Worm (Caenorhabditis elegans) whole organism, young adult: ENCODE data around the gene Y51H4A.24.
A peak's percentile ranks its signal among the peaks of the same experiment; 100 is the strongest.

Source experiments
- B0019.2 ChIP-seq: fragments of 200-800 bp; sonication (Bioruptor generic); conservative IDR thresholded peaks from 2 replicates; pipeline ENCODE4 v1.3.6; 2022; ENCODE audit warnings: missing genetic modification reagents, missing genetic modification characterization, missing compliant biosample characterization
- B0261.1 ChIP-seq: sonication (generic microtip); optimal IDR thresholded peaks from 2 replicates; lab custom pipeline; 2016; ENCODE audit warnings: mild to moderate bottlenecking, missing genetic modification characterization, moderate library complexity, missing compliant biosample characterization
- C17E4.6 ChIP-seq: fragments of 200-800 bp; sonication (Bioruptor generic); IDR thresholded peaks from 2 replicates; pipeline ENCODE4 v1.3.6; 2022; ENCODE audit warnings: missing genetic modification reagents, missing genetic modification characterization, missing compliant biosample characterization
- F23B12.7 ChIP-seq: sonication (generic microtip); optimal IDR thresholded peaks from 2 replicates; lab custom pipeline; 2017; ENCODE audit warnings: missing genetic modification characterization, mild to moderate bottlenecking, missing compliant biosample characterization, antibody characterized with exemption, moderate library complexity; ENCODE audit not compliant: insufficient read depth
- F39B2.1 ChIP-seq: fragments of 200-800 bp; sonication (Bioruptor generic); IDR thresholded peaks from 2 replicates; pipeline ENCODE4 v1.3.6; 2022; ENCODE audit warnings: missing genetic modification reagents, missing genetic modification characterization, missing compliant biosample characterization
- F55B11.4 ChIP-seq: sonication (generic microtip); optimal IDR thresholded peaks from 2 replicates; lab custom pipeline; 2016; ENCODE audit warnings: missing compliant biosample characterization, missing genetic modification characterization, borderline replicate concordance; ENCODE audit not compliant: insufficient read depth
- F57C9.4 ChIP-seq: sonication (generic microtip); optimal IDR thresholded peaks from 2 replicates; lab custom pipeline; 2017; ENCODE audit warnings: mild to moderate bottlenecking, missing genetic modification characterization, missing compliant biosample characterization
- K12H6.12 ChIP-seq: fragments of 200-800 bp; sonication (Bioruptor generic); optimal IDR thresholded peaks from 2 replicates; lab custom pipeline; 2018; ENCODE audit warnings: mild to moderate bottlenecking, missing genetic modification characterization, missing compliant biosample characterization
- T26A5.8 ChIP-seq: sonication (generic microtip); optimal IDR thresholded peaks from 2 replicates; lab custom pipeline; 2016; ENCODE audit warnings: missing genetic modification characterization, missing compliant biosample characterization
- ZK185.1 ChIP-seq: sonication (generic microtip); optimal IDR thresholded peaks from 2 replicates; lab custom pipeline; 2016; ENCODE audit warnings: mild to moderate bottlenecking, missing genetic modification characterization, missing compliant biosample characterization; ENCODE audit not compliant: poor library complexity, severe bottlenecking
- ama-1 ChIP-seq, 3 experiments: fragments of 150-350 bp in 1 of 3; sonication (generic microtip) in 2 of 3; optimal IDR thresholded peaks; 2 replicates each; lab custom pipeline; 2014 to 2018; ENCODE audit warnings: missing biosample characterization in 2 of 3, missing genetic modification characterization in 2 of 3, missing genetic modification reagents in 2 of 3
- aptf-2 ChIP-seq: fragments of 200-800 bp; sonication (Bioruptor generic); conservative IDR thresholded peaks from 2 replicates; pipeline ENCODE4 v1.3.6; 2022; ENCODE audit warnings: missing genetic modification reagents, missing genetic modification characterization, missing compliant biosample characterization
- aptf-3 ChIP-seq: fragments of 200-800 bp; sonication (Bioruptor generic); IDR thresholded peaks from 2 replicates; pipeline ENCODE4 v1.3.6; 2022; ENCODE audit warnings: missing genetic modification characterization, missing compliant biosample characterization
- atf-7 ChIP-seq: sonication (generic microtip); optimal IDR thresholded peaks from 2 replicates; lab custom pipeline; 2017; ENCODE audit warnings: mild to moderate bottlenecking, missing genetic modification characterization, missing compliant biosample characterization
- athp-1 ChIP-seq: sonication (generic microtip); optimal IDR thresholded peaks from 2 replicates; lab custom pipeline; 2017; ENCODE audit warnings: mild to moderate bottlenecking, missing genetic modification characterization, missing compliant biosample characterization
- attf-5 ChIP-seq: fragments of 200-800 bp; sonication (Bioruptor generic); optimal IDR thresholded peaks from 2 replicates; lab custom pipeline; 2018; ENCODE audit warnings: mild to moderate bottlenecking, missing genetic modification characterization, missing compliant biosample characterization
- attf-6 ChIP-seq: fragments of 200-800 bp; sonication (Bioruptor generic); IDR thresholded peaks from 2 replicates; pipeline ENCODE4 v1.3.6; 2022; ENCODE audit warnings: missing genetic modification reagents, missing genetic modification characterization, missing compliant biosample characterization
- bed-1 ChIP-seq: fragments of 200-800 bp; sonication (Bioruptor generic); IDR thresholded peaks from 2 replicates; pipeline ENCODE4 v1.3.6; 2022; ENCODE audit warnings: missing genetic modification reagents, missing genetic modification characterization, missing compliant biosample characterization
- bed-2 ChIP-seq: fragments of 200-800 bp; sonication (Bioruptor generic); IDR thresholded peaks from 2 replicates; pipeline ENCODE4 v1.3.6; 2022; ENCODE audit warnings: missing genetic modification reagents, missing genetic modification characterization, missing compliant biosample characterization
- cebp-1 ChIP-seq, 2 experiments: fragments of 200-800 bp in 1 of 2; sonication (Bioruptor generic) in 1 of 2; sonication (generic microtip) in 1 of 2; IDR thresholded peaks in 1 of 2; optimal IDR thresholded peaks in 1 of 2; 2 replicates each; pipeline versions ENCODE4 v1.3.6 to Lab custom; 2017 to 2022; ENCODE audit warnings: missing compliant biosample characterization in 2 of 2, missing genetic modification characterization in 2 of 2, mild to moderate bottlenecking in 1 of 2, missing genetic modification reagents in 1 of 2, moderate library complexity in 1 of 2
- ceh-100 ChIP-seq: fragments of 200-800 bp; sonication (Bioruptor generic); IDR thresholded peaks from 2 replicates; pipeline ENCODE4 v1.3.6; 2022; ENCODE audit warnings: missing genetic modification reagents, missing genetic modification characterization, missing compliant biosample characterization
- ceh-58 ChIP-seq: fragments of 200-800 bp; sonication (Bioruptor generic); IDR thresholded peaks from 2 replicates; pipeline ENCODE4 v1.3.6; 2022; ENCODE audit warnings: missing genetic modification characterization, missing compliant biosample characterization
- ceh-91 ChIP-seq: fragments of 200-800 bp; sonication (Bioruptor generic); IDR thresholded peaks from 2 replicates; pipeline ENCODE4 v1.3.6; 2022; ENCODE audit warnings: missing genetic modification reagents, missing genetic modification characterization, missing compliant biosample characterization
- egl-44 ChIP-seq: fragments of 200-800 bp; sonication (Bioruptor generic); IDR thresholded peaks from 2 replicates; pipeline ENCODE4 v1.3.6; 2022; ENCODE audit warnings: missing genetic modification reagents, missing genetic modification characterization, missing compliant biosample characterization
- egrh-3 ChIP-seq: fragments of 200-800 bp; sonication (Bioruptor generic); IDR thresholded peaks from 2 replicates; pipeline ENCODE4 v1.3.6; 2022; ENCODE audit warnings: missing genetic modification reagents, missing genetic modification characterization, missing compliant biosample characterization
- ets-4 ChIP-seq: fragments of 200-800 bp; sonication (Bioruptor generic); optimal IDR thresholded peaks from 2 replicates; lab custom pipeline; 2018; ENCODE audit warnings: mild to moderate bottlenecking, missing genetic modification characterization, missing compliant biosample characterization
- fkh-3 ChIP-seq: sonication (generic microtip); optimal IDR thresholded peaks from 2 replicates; lab custom pipeline; 2016; ENCODE audit warnings: mild to moderate bottlenecking, missing genetic modification characterization, missing compliant biosample characterization
- hmg-20 ChIP-seq: fragments of 200-800 bp; sonication (Bioruptor generic); IDR thresholded peaks from 2 replicates; pipeline ENCODE4 v1.3.6; 2022; ENCODE audit warnings: missing genetic modification reagents, missing genetic modification characterization, missing compliant biosample characterization
- let-526 ChIP-seq: fragments of 200-800 bp; sonication (Bioruptor generic); IDR thresholded peaks from 2 replicates; pipeline ENCODE4 v1.3.6; 2022; ENCODE audit warnings: missing genetic modification reagents, missing genetic modification characterization, missing compliant biosample characterization
- lin-26 ChIP-seq: fragments of 200-800 bp; sonication (Bioruptor generic); IDR thresholded peaks from 2 replicates; pipeline ENCODE4 v1.3.6; 2022; ENCODE audit warnings: missing genetic modification reagents, missing genetic modification characterization, missing compliant biosample characterization
- lsy-27 ChIP-seq: sonication (generic microtip); optimal IDR thresholded peaks from 2 replicates; lab custom pipeline; 2017; ENCODE audit warnings: missing genetic modification characterization, mild to moderate bottlenecking, missing compliant biosample characterization, antibody characterized with exemption, missing genotype, borderline replicate concordance; ENCODE audit not compliant: insufficient read depth
- madf-3 ChIP-seq: fragments of 200-800 bp; sonication (Bioruptor generic); IDR thresholded peaks from 2 replicates; pipeline ENCODE4 v1.3.6; 2022; ENCODE audit warnings: missing genetic modification reagents, missing genetic modification characterization, missing compliant biosample characterization
- madf-6 ChIP-seq: fragments of 200-800 bp; sonication (Bioruptor generic); IDR thresholded peaks from 2 replicates; pipeline ENCODE4 v1.3.6; 2022; ENCODE audit warnings: missing genetic modification reagents, missing genetic modification characterization, missing compliant biosample characterization
- mel-28 ChIP-seq: sonication (generic microtip); optimal IDR thresholded peaks from 2 replicates; lab custom pipeline; 2016; ENCODE audit warnings: borderline replicate concordance, mild to moderate bottlenecking, missing genetic modification characterization, missing compliant biosample characterization
- nfyb-1 ChIP-seq: fragments of 200-800 bp; sonication (Bioruptor generic); IDR thresholded peaks from 2 replicates; pipeline ENCODE4 v1.3.6; 2022; ENCODE audit warnings: missing genetic modification reagents, missing genetic modification characterization, missing compliant biosample characterization
- nhr-179 ChIP-seq: sonication (generic microtip); optimal IDR thresholded peaks from 2 replicates; lab custom pipeline; 2016; ENCODE audit warnings: mild to moderate bottlenecking, missing genetic modification characterization, missing compliant biosample characterization
- repo-1 ChIP-seq: sonication (generic microtip); optimal IDR thresholded peaks from 2 replicates; lab custom pipeline; 2017; ENCODE audit warnings: mild to moderate bottlenecking, missing genetic modification characterization, missing compliant biosample characterization
- snpc-3.4 ChIP-seq: sonication (generic microtip); optimal IDR thresholded peaks from 2 replicates; lab custom pipeline; 2017; ENCODE audit warnings: missing genetic modification characterization, mild to moderate bottlenecking, missing compliant biosample characterization, antibody characterized with exemption, moderate library complexity, missing genotype, missing genetic modification reagents
- snpc-4 ChIP-seq, 5 experiments: fragments of 150-350 bp in 1 of 5; sonication (generic microtip) in 4 of 5; optimal IDR thresholded peaks; 2 replicates each; lab custom pipeline; 2014 to 2018; ENCODE audit warnings: missing genetic modification characterization in 5 of 5, missing biosample characterization in 3 of 5, antibody characterized with exemption in 2 of 5, mild to moderate bottlenecking in 2 of 5, missing compliant biosample characterization in 2 of 5, missing genotype in 2 of 5, moderate library complexity in 2 of 5, missing genetic modification reagents in 1 of 5
- somi-1 ChIP-seq: fragments of 200-800 bp; sonication (Bioruptor generic); optimal IDR thresholded peaks from 2 replicates; lab custom pipeline; 2018; ENCODE audit warnings: mild to moderate bottlenecking, missing genetic modification characterization, missing compliant biosample characterization
- tbp1 ChIP-seq: fragments of 200-800 bp; sonication (Bioruptor generic); optimal IDR thresholded peaks from 2 replicates; lab custom pipeline; 2018; ENCODE audit warnings: mild to moderate bottlenecking, missing genetic modification characterization, missing compliant biosample characterization
- unc-130 ChIP-seq: sonication (generic microtip); optimal IDR thresholded peaks from 2 replicates; lab custom pipeline; 2016; ENCODE audit warnings: missing genetic modification reagents, missing genetic modification characterization, missing compliant biosample characterization
- unc-62 ChIP-seq: fragments of 150-350 bp; optimal IDR thresholded peaks from 2 replicates; lab custom pipeline; 2014; ENCODE audit warnings: missing biosample characterization, missing genetic modification reagents, missing genetic modification characterization
- xnd-1 ChIP-seq: sonication (generic microtip); optimal IDR thresholded peaks from 2 replicates; lab custom pipeline; 2016; ENCODE audit warnings: missing genotype, missing genetic modification reagents, missing genetic modification characterization, missing compliant biosample characterization
- ztf-18 ChIP-seq: sonication (generic microtip); optimal IDR thresholded peaks from 2 replicates; lab custom pipeline; 2016; ENCODE audit warnings: missing genotype, mild to moderate bottlenecking, missing genetic modification characterization, missing compliant biosample characterization
- ztf-26 ChIP-seq: sonication (generic microtip); optimal IDR thresholded peaks from 2 replicates; lab custom pipeline; 2017; ENCODE audit warnings: missing genetic modification characterization, missing compliant biosample characterization
- ztf-28 ChIP-seq: fragments of 200-800 bp; sonication (Bioruptor generic); IDR thresholded peaks from 2 replicates; pipeline ENCODE4 v1.3.6; 2022; ENCODE audit warnings: missing genetic modification reagents, missing genetic modification characterization, missing compliant biosample characterization

Y51H4A.24 gene

DNA sequence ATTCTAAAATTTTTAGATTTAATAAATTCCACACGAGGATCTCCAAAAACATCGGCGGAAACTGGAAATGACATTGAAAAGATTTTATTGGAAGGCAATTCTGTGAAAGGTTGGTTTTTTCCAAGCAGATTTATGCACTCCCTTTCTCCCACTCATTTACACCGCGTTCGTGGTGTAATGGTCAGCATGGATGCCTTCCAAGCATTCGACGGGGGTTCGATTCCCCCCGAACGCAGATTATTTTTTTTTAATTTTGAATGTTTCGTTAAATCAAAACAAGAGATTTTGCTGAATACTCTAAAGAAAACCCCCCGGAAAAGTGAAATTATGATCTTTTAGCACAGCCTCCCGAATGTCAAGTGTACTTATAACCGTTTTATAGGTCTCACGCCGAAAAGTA, 35.3 kb upstream of the Y51H4A.24 start (continued):
- peak; percentile 93 for TF ChIP-seq F23B12.7
- TF ChIP-seq repo-1 (tag; lab: Kevin White, UChicago): peak; percentile 50
- no peak for TF ChIP-seq F57C9.4 (tag; lab: Kevin White, UChicago)
- peak; percentile 92 for TF ChIP-seq B0261.1 (tag; lab: Kevin White, UChicago)
- peak; percentile 9 for TF ChIP-seq fkh-3 (tag; lab: Kevin White, UChicago)
- TF ChIP-seq lin-26 (GFP tag; lab: Robert Waterston, UW): peak; percentile 83
- TF ChIP-seq nhr-179 (tag; lab: Kevin White, UChicago): peak; percentile 6
- TF ChIP-seq bed-2: no peak
- TF ChIP-seq unc-62 (GFP tag; lab: Kevin White, UChicago): no peak
- TF ChIP-seq ceh-91 (GFP tag; lab: Robert Waterston, UW): no peak
- TF ChIP-seq egl-44 (GFP tag; lab: Robert Waterston, UW): no peak
- TF ChIP-seq ZK185.1 (tag; lab: Kevin White, UChicago): no peak
- no peak for TF ChIP-seq ceh-100 (GFP tag; lab: Robert Waterston, UW)
- peak; percentile 96 for TF ChIP-seq attf-6 (GFP tag; lab: Robert Waterston, UW)
- TF ChIP-seq ztf-18: peak; percentile 51
- no peak for TF ChIP-seq cebp-1 (GFP tag; IDR thresholded peaks at IDR 0.05; lab: Robert Waterston, UW)
- no peak for TF ChIP-seq cebp-1 (tag; optimal IDR thresholded peaks at IDR 0.05; lab: Kevin White, UChicago)
- TF ChIP-seq B0019.2: no peak
- TF ChIP-seq lsy-27 (tag; lab: Kevin White, UChicago): no peak
- no peak for TF ChIP-seq F39B2.1
- no peak for TF ChIP-seq let-526 (GFP tag; lab: Robert Waterston, UW)
- no peak for TF ChIP-seq F55B11.4 (tag; lab: Kevin White, UChicago)
- no peak for TF ChIP-seq xnd-1 (tag; lab: Kevin White, UChicago)
- no peak for TF ChIP-seq madf-6 (GFP tag; lab: Robert Waterston, UW)
- TF ChIP-seq tbp1 (GFP tag; lab: Kevin White, UChicago): peak; percentile 99
- TF ChIP-seq hmg-20 (GFP tag; lab: Robert Waterston, UW): no peak
- no peak for TF ChIP-seq ztf-28 (GFP tag; lab: Robert Waterston, UW)
- TF ChIP-seq aptf-2 (GFP tag; lab: Robert Waterston, UW): no peak
- TF ChIP-seq ztf-26 (tag; lab: Kevin White, UChicago): no peak
- TF ChIP-seq T26A5.8: no peak
- TF ChIP-seq bed-1: no peak
- no peak for TF ChIP-seq mel-28 (tag; lab: Kevin White, UChicago)
- peak; percentile 30 for TF ChIP-seq attf-5 (GFP tag; lab: Kevin White, UChicago)
- TF ChIP-seq ceh-58 (GFP tag; lab: Robert Waterston, UW): no peak
- TF ChIP-seq somi-1 (GFP tag; lab: Kevin White, UChicago): peak; percentile 16
- peak; percentile 17 for TF ChIP-seq athp-1 (tag; lab: Kevin White, UChicago)
- TF ChIP-seq atf-7 (tag; lab: Kevin White, UChicago): no peak
- TF ChIP-seq C17E4.6 (GFP tag; lab: Robert Waterston, UW): no peak
- no peak for TF ChIP-seq ets-4
- TF ChIP-seq madf-3 (GFP tag; lab: Robert Waterston, UW): 0 out of 2 replicates have a peak, but pooled peaks have one; percentile 26
- TF ChIP-seq egrh-3: no peak; the same call in 1 of the 2 replicates
- peak; percentile 87 for TF ChIP-seq snpc-3.4 (tag; lab: Kevin White, UChicago)
- TF ChIP-seq unc-130 (GFP tag; lab: Kevin White, UChicago): no peak
- TF ChIP-seq aptf-3 (GFP tag; lab: Robert Waterston, UW): no peak
- peak; percentile 91 for TF ChIP-seq snpc-4 (GFP tag; optimal IDR thresholded peaks at IDR 0.05; lab: Kevin White, UChicago)
- TF ChIP-seq snpc-4 (tag; optimal IDR thresholded peaks at IDR 0.05; lab: Kevin White, UChicago): peak; percentile 38 to 97 (median 96)
- TF ChIP-seq K12H6.12 (tag; lab: Kevin White, UChicago): no peak
- no peak for TF ChIP-seq nfyb-1 (GFP tag; lab: Robert Waterston, UW)
- TF ChIP-seq ama-1 (optimal IDR thresholded peaks at IDR 0.05; lab: Kevin White, UChicago): no peak
- TF ChIP-seq ama-1 (GFP tag; optimal IDR thresholded peaks at IDR 0.05; lab: Kevin White, UChicago): peak in 1 of 2 experiments; percentile 78
